Worm (Caenorhabditis elegans): ENCODE measurements around the gene C03A3.3.

DNA sequence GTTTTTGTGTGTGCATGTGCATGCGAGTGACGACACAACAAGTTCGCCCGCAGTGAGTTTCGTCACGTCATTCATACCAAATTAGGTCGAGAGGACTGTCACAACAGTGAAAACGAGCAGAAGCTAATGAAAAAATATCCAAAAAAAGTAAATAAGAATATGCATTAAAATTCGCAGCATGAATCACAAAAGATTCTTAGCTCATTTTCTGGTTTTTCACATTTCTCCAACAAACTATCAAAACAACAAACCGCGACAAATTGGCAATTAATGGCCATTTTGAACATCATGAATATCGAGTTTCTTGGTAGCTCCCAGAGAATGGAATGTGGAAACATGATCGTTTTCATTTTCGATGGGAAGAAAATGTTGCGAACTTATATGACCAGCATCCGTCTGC is 25.3 kb downstream of the C03A3.3 start:
- TF ChIP-seq pes-1 (GFP tag; IDR thresholded peaks at IDR 0.05): no peak
- TF ChIP-seq hmbx-1 (tag; optimal IDR thresholded peaks at IDR 0.05): no peak
- TF ChIP-seq tbx-37 (GFP tag; conservative IDR thresholded peaks at IDR 0.05): no peak
- no peak for TF ChIP-seq tbx-11 (GFP tag; IDR thresholded peaks at IDR 0.05)
- no peak for TF ChIP-seq ceh-36 (tag; optimal IDR thresholded peaks at IDR 0.05)
- TF ChIP-seq ama-1 (optimal IDR thresholded peaks at IDR 0.05): no peak
- no peak for TF ChIP-seq flt-1 (GFP tag; IDR thresholded peaks at IDR 0.05)
- TF ChIP-seq aly-1 (tag; optimal IDR thresholded peaks at IDR 0.05): no peak
- no peak for TF ChIP-seq ets-7 (tag; optimal IDR thresholded peaks at IDR 0.05)
- no peak for TF ChIP-seq hmg-4 (GFP tag; optimal IDR thresholded peaks at IDR 0.05)
- TF ChIP-seq F13C5.2 (tag; optimal IDR thresholded peaks at IDR 0.05): no peak

Data from whole organism, early embryonic.